Worm (Caenorhabditis elegans) whole organism, L4 larva: ENCODE data around the gene mrps-23.

Source experiments
- R02D3.7 ChIP-seq: fragments of 150-350 bp; sonication (generic microtip); optimal IDR thresholded peaks from 3 replicates; lab custom pipeline; 2014; ENCODE audit warnings: missing biosample characterization, missing genetic modification characterization
- duxl-1 ChIP-seq: sonication (generic microtip); optimal IDR thresholded peaks from 2 replicates; lab custom pipeline; 2016; ENCODE audit warnings: mild to moderate bottlenecking, missing genetic modification characterization, moderate library complexity, missing compliant biosample characterization; ENCODE audit not compliant: poor library complexity
- fos-1 ChIP-seq: fragments of 150-350 bp; optimal IDR thresholded peaks from 2 replicates; lab custom pipeline; 2014; ENCODE audit warnings: missing biosample characterization, missing genetic modification characterization
- lir-3 ChIP-seq: sonication (generic microtip); optimal IDR thresholded peaks from 2 replicates; lab custom pipeline; 2016; ENCODE audit warnings: mild to moderate bottlenecking, missing genetic modification characterization, missing compliant biosample characterization
- nhr-237 ChIP-seq: sonication (generic microtip); optimal IDR thresholded peaks from 2 replicates; lab custom pipeline; 2017; ENCODE audit warnings: missing biosample characterization, missing genetic modification characterization
- nhr-76 ChIP-seq: fragments of 150-350 bp; optimal IDR thresholded peaks from 2 replicates; lab custom pipeline; 2014; ENCODE audit warnings: missing biosample characterization, missing genetic modification characterization

DNA sequence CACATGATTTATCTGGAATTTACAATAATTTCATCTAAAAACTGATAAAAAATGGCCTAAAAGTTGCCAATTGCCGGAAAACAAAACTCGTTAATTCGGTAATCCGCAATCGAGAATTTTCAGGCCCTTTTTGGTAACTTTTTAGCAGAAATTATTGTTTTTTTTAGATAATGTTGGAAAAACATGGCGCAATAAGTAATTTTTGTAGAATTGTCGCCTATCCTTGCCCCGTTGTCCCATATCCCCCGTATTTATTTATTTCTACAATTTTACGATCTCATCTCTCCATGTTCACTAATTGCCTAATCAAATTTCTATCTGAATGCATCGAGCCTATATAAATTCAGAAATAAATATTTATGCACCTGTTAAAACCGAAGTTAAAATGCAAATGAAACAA, 10.5 kb downstream of the mrps-23 start:
- no peak for TF ChIP-seq lir-3 (tag; lab: Kevin White, UChicago)
- no peak for TF ChIP-seq R02D3.7 (tag; lab: Kevin White, UChicago)
- no peak for TF ChIP-seq fos-1 (tag; lab: Kevin White, UChicago)
- TF ChIP-seq nhr-76 (tag; lab: Kevin White, UChicago): no peak
- no peak for TF ChIP-seq nhr-237 (tag; lab: Kevin White, UChicago)
- no peak for TF ChIP-seq duxl-1 (tag; lab: Kevin White, UChicago)
